Worm (Caenorhabditis elegans): ENCODE measurements around the gene math-48.

DNA sequence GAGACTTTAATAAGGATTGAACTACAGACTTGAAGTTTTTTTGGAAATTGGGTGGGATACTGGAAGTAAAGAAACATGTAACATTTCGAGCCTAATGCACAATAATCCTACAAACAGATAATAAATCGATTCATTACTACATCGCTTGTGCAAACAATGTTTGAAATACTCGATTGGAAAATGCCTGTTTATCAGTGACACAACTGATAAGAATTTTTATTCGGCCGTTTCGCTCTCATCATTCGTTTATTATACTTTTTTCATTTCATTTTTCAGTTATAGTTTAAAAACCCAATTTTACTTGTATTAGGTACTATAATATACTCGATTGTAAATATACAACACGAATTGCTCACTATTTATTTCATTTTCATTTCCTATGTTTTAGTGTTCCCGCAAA lies 49.4 kb upstream of the math-48 start:
- TF ChIP-seq ces-1 (GFP tag; optimal IDR thresholded peaks at IDR 0.05) (no peak), lin-39 (tag; optimal IDR thresholded peaks at IDR 0.05) (no peak), F16B12.6 (tag; optimal IDR thresholded peaks at IDR 0.05) (no peak), nhr-237 (tag; optimal IDR thresholded peaks at IDR 0.05) (no peak), ceh-90 (tag; optimal IDR thresholded peaks at IDR 0.05) (no peak), lin-15B (tag; optimal IDR thresholded peaks at IDR 0.05) (no peak), jun-1 (tag; optimal IDR thresholded peaks at IDR 0.05) (no peak)

All from whole organism, L1 larva.